Worm (Caenorhabditis elegans) whole organism, L1 larva: Measurements from ENCODE around the gene fbxa-213.

Experiments
- efl-1 ChIP-seq, 4 experiments: fragments of 150-350 bp; optimal IDR thresholded peaks in 3 of 4; peaks in 1 of 4; 1 replicate in 1 of 4; 2 replicates in 3 of 4; lab custom pipeline; 2014; ENCODE audit warnings: missing biosample characterization in 2 of 4, missing genetic modification characterization in 2 of 4, missing genetic modification reagents in 2 of 4
- mab-9 ChIP-seq: fragments of 200-800 bp; sonication (Bioruptor generic); IDR thresholded peaks from 2 replicates; pipeline ENCODE4 v1.3.6; 2022; ENCODE audit warnings: missing genetic modification reagents, missing genetic modification characterization, missing compliant biosample characterization
- pqm-1 ChIP-seq: sonication (generic microtip); optimal IDR thresholded peaks from 3 replicates; lab custom pipeline; 2017; ENCODE audit warnings: missing biosample characterization, missing genetic modification characterization
- skn-1 ChIP-seq: fragments of 150-350 bp; optimal IDR thresholded peaks from 2 replicates; lab custom pipeline; 2014; ENCODE audit warnings: missing biosample characterization, missing genetic modification characterization
- unc-30 ChIP-seq: sonication (generic microtip); optimal IDR thresholded peaks from 2 replicates; lab custom pipeline; 2017; ENCODE audit warnings: missing biosample characterization, missing genetic modification characterization

ce11 chrV:18268744-18269143 lies at the start of gene fbxa-213:
- no peak for TF ChIP-seq efl-1 (optimal IDR thresholded peaks at IDR 0.05; lab: Kevin White, UChicago)
- TF ChIP-seq efl-1 (GFP tag; optimal IDR thresholded peaks at IDR 0.05 in 1 of 2; lab: Kevin White, UChicago) = no peak
- TF ChIP-seq unc-30 (tag; lab: Kevin White, UChicago) = no peak
- TF ChIP-seq mab-9 (GFP tag; lab: Robert Waterston, UW) = no peak
- TF ChIP-seq skn-1 (tag; lab: Kevin White, UChicago) = no peak
- TF ChIP-seq pqm-1 (tag; lab: Kevin White, UChicago) = no peak
